Worm (Caenorhabditis elegans) whole organism, L3 larva: ENCODE results near the gene spl-1.

Experiments used
- ceh-82 ChIP-seq: fragments of 150-350 bp; optimal IDR thresholded peaks from 2 replicates; lab custom pipeline; 2014; ENCODE audit warnings: missing biosample characterization, missing genetic modification characterization
- pqm-1 ChIP-seq: fragments of 150-350 bp; optimal IDR thresholded peaks from 2 replicates; lab custom pipeline; 2017; ENCODE audit warnings: missing biosample characterization, missing genetic modification characterization, inconsistent platforms
- skn-1 ChIP-seq: fragments of 150-350 bp; optimal IDR thresholded peaks from 2 replicates; lab custom pipeline; 2014; ENCODE audit warnings: missing biosample characterization, missing genetic modification characterization

DNA sequence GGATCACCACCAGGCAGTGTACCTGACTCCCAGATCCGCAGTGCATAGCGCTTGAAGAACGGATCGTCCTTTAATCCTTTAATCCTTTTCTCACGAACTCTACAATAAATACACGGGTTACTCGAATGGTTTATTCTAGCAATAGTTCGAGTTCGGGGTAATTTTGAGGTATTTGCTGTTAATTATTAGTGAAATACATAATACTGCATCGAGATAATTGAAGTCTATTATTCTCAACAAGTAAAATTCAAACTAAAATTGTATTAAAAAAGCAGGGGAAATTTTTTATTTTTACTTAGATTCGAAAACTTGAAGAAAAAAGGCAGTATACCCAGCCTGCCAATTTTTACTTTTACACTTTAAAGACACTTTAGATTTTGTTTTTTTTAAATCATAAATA is 26.9 kb upstream of the spl-1 start, which contains the start of gene kgb-1:
- TF ChIP-seq ceh-82 (no peak), skn-1 (tag; lab: Kevin White, UChicago) (no peak), pqm-1 (tag; lab: Kevin White, UChicago) (no peak)
